Worm (Caenorhabditis elegans): ENCODE data around the gene gcy-22.

gcy-22 gene

DNA sequence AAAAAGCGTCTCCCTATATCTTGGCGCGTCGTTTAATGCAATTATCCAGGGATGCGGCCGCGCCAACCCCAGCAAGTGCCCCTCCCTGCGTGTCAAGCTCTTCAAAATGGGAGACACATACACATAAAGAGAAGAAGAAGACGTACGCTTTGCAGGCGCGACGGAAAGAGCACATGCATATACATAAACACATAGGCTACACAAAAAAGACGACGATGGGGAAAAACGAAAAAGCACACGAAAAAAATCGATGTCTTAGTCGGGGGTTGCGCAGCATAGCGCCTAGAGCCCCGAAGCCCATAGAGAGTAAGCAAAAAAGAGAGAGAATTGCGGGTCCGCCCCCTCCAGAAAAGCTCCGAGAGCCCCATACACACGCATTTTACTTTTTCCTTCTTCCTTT lies 35.8 kb downstream of the gcy-22 start, which contains the start of gene tpan-1:
Gene tpan-1, plus strand, starts transcription at position 398 of the 400 bp plus-strand sequence.
- no peak for TF ChIP-seq snpc-4 (GFP tag; optimal IDR thresholded peaks at IDR 0.05)
- TF ChIP-seq snpc-4 (tag; optimal IDR thresholded peaks at IDR 0.05) = peak in 1 of 4 experiments; percentile 36
- 0 out of 2 replicates have a peak, but pooled peaks have one; percentile 22 for TF ChIP-seq ekl-4 (GFP tag; IDR thresholded peaks at IDR 0.05)
- TF ChIP-seq him-1 (tag; optimal IDR thresholded peaks at IDR 0.05) = no peak
- TF ChIP-seq ama-1 (optimal IDR thresholded peaks at IDR 0.05) = no peak
- no peak for TF ChIP-seq ama-1 (GFP tag; optimal IDR thresholded peaks at IDR 0.05)
- TF ChIP-seq bed-2 (GFP tag; IDR thresholded peaks at IDR 0.05) = no peak
- peak; percentile 65; the same call in 1 of the 2 replicates for TF ChIP-seq zfh-2 (GFP tag; conservative IDR thresholded peaks at IDR 0.05)
- TF ChIP-seq let-526 (GFP tag; IDR thresholded peaks at IDR 0.05) = no peak
- TF ChIP-seq dox-1 (GFP tag; IDR thresholded peaks at IDR 0.05) = no peak
- TF ChIP-seq K12H6.12 (tag; optimal IDR thresholded peaks at IDR 0.05) = peak; percentile 53
- no peak for TF ChIP-seq chd-7 (tag; optimal IDR thresholded peaks at IDR 0.05)
- no peak for TF ChIP-seq attf-3 (GFP tag; conservative IDR thresholded peaks at IDR 0.05)
- peak; percentile 34 for TF ChIP-seq lin-40 (tag; optimal IDR thresholded peaks at IDR 0.05)
- TF ChIP-seq lin-54 (GFP tag; optimal IDR thresholded peaks at IDR 0.05) = no peak
- peak; percentile 14; the same call in 1 of the 2 replicates for TF ChIP-seq hmg-1.2 (GFP tag; IDR thresholded peaks at IDR 0.05)
- no peak for TF ChIP-seq hsf-1 (GFP tag; IDR thresholded peaks at IDR 0.05)
- no peak for TF ChIP-seq cebp-1 (GFP tag; IDR thresholded peaks at IDR 0.05)
- TF ChIP-seq cebp-1 (tag; optimal IDR thresholded peaks at IDR 0.05) = peak; percentile 46
- peak; percentile 15 for TF ChIP-seq ceh-27 (GFP tag; optimal IDR thresholded peaks at IDR 0.05)
- TF ChIP-seq madf-10 (tag; optimal IDR thresholded peaks at IDR 0.05) = peak; percentile 90

DNA sequence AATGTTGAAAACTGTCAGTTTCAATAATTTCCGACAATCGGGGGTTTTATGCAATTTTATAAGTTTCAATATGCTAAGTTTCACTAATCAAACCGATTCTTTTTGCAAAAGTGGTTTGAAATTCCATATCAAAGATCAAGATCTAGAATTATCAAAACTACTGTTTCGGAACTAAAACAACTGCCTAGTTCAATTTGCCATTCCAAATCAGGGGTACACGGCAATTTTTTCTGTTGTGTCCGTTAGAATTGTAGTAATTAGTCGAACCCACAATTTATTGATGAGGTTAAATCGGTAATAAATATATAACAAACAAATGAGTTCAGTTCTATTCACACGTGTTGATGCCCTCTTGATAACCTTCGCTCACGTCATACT lies 39.0 kb downstream of the gcy-22 start:
- TF ChIP-seq tlf-1 (GFP tag; optimal IDR thresholded peaks at IDR 0.05) (no peak), ceh-27 (GFP tag; optimal IDR thresholded peaks at IDR 0.05) (no peak), madf-6 (GFP tag; IDR thresholded peaks at IDR 0.05) (no peak), nfyb-1 (GFP tag; IDR thresholded peaks at IDR 0.05) (no peak)

DNA sequence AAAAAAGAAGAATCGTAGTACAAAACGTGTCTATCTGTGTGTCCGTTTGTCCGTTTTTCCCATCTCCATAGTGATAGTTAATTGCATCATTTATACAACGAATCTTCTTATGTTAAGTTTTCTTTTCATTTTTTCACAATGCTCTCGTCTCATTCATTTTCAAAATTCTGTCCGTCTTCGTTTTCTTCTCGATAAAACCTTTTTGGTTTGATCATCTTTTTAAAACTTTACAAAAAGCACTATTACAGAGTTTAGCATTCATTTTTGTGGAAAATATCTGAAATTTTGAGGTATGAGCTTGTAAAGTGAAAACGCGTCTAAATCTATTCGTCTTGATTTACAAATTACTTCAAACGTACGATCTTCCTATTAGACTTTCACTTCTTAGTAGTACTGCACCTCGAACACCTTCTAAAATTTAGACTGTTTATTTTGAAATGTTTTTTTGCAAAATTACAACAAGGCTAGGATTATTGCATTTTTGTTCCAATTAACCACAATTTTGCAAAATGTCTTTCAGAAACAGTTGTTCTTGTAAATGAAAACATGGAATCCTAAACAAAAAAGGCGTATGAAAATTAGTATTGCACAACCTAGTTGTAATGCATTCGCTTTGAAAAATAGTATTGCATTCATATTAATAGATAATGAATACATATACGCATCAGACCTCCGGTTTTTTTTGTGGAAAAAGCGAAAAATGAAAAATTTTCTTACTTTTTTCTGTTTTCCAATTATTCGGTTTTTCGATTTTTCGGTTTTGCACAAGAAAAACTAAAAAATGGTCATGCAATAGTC lies 39.6 kb downstream of the gcy-22 start:
- TF ChIP-seq ama-1 (optimal IDR thresholded peaks at IDR 0.05) (peak; percentile 10), ama-1 (GFP tag; optimal IDR thresholded peaks at IDR 0.05) (no peak), sea-2 (GFP tag; IDR thresholded peaks at IDR 0.05) (no peak), hmg-1.2 (GFP tag; IDR thresholded peaks at IDR 0.05) (0 out of 2 replicates have a peak, but pooled peaks have one; percentile 17), tlf-1 (GFP tag; optimal IDR thresholded peaks at IDR 0.05) (peak; percentile 10), lin-40 (tag; optimal IDR thresholded peaks at IDR 0.05) (peak; percentile 0), hsf-1 (GFP tag; IDR thresholded peaks at IDR 0.05) (no peak), lin-54 (GFP tag; optimal IDR thresholded peaks at IDR 0.05) (peak; percentile 40), pbrm-1 (GFP tag; IDR thresholded peaks at IDR 0.05) (peak; percentile 42), nfya-1 (tag; optimal IDR thresholded peaks at IDR 0.05; ENCODE audit: borderline replicate concordance, insufficient read depth) (no peak), B0336.3 (GFP tag; IDR thresholded peaks at IDR 0.05) (0 out of 2 replicates have a peak, but pooled peaks have one; percentile 33), dpff-1 (tag; optimal IDR thresholded peaks at IDR 0.05) (peak; percentile 15), akir-1 (GFP tag; optimal IDR thresholded peaks at IDR 0.05) (peak; percentile 28), atf-7 (tag; optimal IDR thresholded peaks at IDR 0.05) (peak; percentile 29), nfyb-1 (GFP tag; IDR thresholded peaks at IDR 0.05) (peak; percentile 62), D2030.7 (GFP tag; IDR thresholded peaks at IDR 0.05) (no peak), madf-10 (tag; optimal IDR thresholded peaks at IDR 0.05) (peak; percentile 72), ZK185.1 (tag; optimal IDR thresholded peaks at IDR 0.05; ENCODE audit: poor library complexity, severe bottlenecking) (peak; percentile 50), snpc-3.4 (tag; optimal IDR thresholded peaks at IDR 0.05) (peak; percentile 11), efl-1 (GFP tag; optimal IDR thresholded peaks at IDR 0.05) (no peak)

Data from whole organism, young adult.